Worm (Caenorhabditis elegans) whole organism, L1 larva: Measurements from ENCODE around the gene Y41D4B.15.

ENCODE experiments used
- C16A3.4 ChIP-seq: fragments of 150-350 bp; optimal IDR thresholded peaks from 2 replicates; lab custom pipeline; 2014; ENCODE audit warnings: missing biosample characterization, missing genetic modification characterization
- C34B4.2 ChIP-seq: sonication (generic microtip); optimal IDR thresholded peaks from 2 replicates; lab custom pipeline; 2017; ENCODE audit warnings: mild to moderate bottlenecking, missing genetic modification characterization, missing compliant biosample characterization
- alr-1 ChIP-seq: fragments of 200-800 bp; sonication (Bioruptor generic); optimal IDR thresholded peaks from 2 replicates; lab custom pipeline; 2018; ENCODE audit warnings: borderline replicate concordance, mild to moderate bottlenecking, missing genetic modification characterization, missing compliant biosample characterization
- aly-2 ChIP-seq: fragments of 150-350 bp; optimal IDR thresholded peaks from 2 replicates; lab custom pipeline; 2014; ENCODE audit warnings: missing biosample characterization, missing genetic modification characterization
- ama-1 ChIP-seq: fragments of 150-350 bp; optimal IDR thresholded peaks from 2 replicates; lab custom pipeline; 2014
- blmp-1 ChIP-seq: fragments of 150-350 bp; optimal IDR thresholded peaks from 2 replicates; lab custom pipeline; 2014; ENCODE audit warnings: missing biosample characterization, missing genetic modification characterization
- ceh-88 ChIP-seq: fragments of 200-800 bp; sonication (Bioruptor generic); IDR thresholded peaks from 2 replicates; pipeline ENCODE4 v1.3.6; 2022; ENCODE audit warnings: missing genetic modification characterization, missing compliant biosample characterization
- ceh-90 ChIP-seq: sonication (generic microtip); optimal IDR thresholded peaks from 2 replicates; lab custom pipeline; 2016; ENCODE audit warnings: missing genetic modification characterization, missing compliant biosample characterization
- efl-1 ChIP-seq, 4 experiments: fragments of 150-350 bp; optimal IDR thresholded peaks in 3 of 4; peaks in 1 of 4; 1 replicate in 1 of 4; 2 replicates in 3 of 4; lab custom pipeline; 2014; ENCODE audit warnings: missing biosample characterization in 2 of 4, missing genetic modification characterization in 2 of 4, missing genetic modification reagents in 2 of 4
- egl-13 ChIP-seq: sonication (generic microtip); optimal IDR thresholded peaks from 2 replicates; lab custom pipeline; 2016; ENCODE audit warnings: missing genotype, missing genetic modification reagents, missing genetic modification characterization, missing compliant biosample characterization
- elt-2 ChIP-seq: sonication (generic microtip); optimal IDR thresholded peaks from 2 replicates; lab custom pipeline; 2016; ENCODE audit warnings: missing genetic modification characterization, mild to moderate bottlenecking, inconsistent platforms, missing compliant biosample characterization, missing genetic modification reagents
- ets-5 ChIP-seq: fragments of 200-800 bp; sonication (Bioruptor generic); IDR thresholded peaks from 2 replicates; pipeline ENCODE4 v1.3.6; 2022; ENCODE audit warnings: missing genetic modification characterization, missing compliant biosample characterization
- fkh-10 ChIP-seq: sonication (generic microtip); optimal IDR thresholded peaks from 2 replicates; lab custom pipeline; 2017; ENCODE audit warnings: missing biosample characterization, missing genetic modification reagents, missing genetic modification characterization
- fkh-4 ChIP-seq: sonication (generic microtip); optimal IDR thresholded peaks from 2 replicates; lab custom pipeline; 2016; ENCODE audit warnings: missing compliant biosample characterization, missing genetic modification characterization, borderline replicate concordance
- hlh-17 ChIP-seq: fragments of 200-800 bp; sonication (Bioruptor generic); optimal IDR thresholded peaks from 2 replicates; lab custom pipeline; 2018; ENCODE audit warnings: missing genetic modification characterization, mild to moderate bottlenecking, missing compliant biosample characterization, moderate library complexity, borderline replicate concordance
- hlh-4 ChIP-seq: sonication (generic microtip); optimal IDR thresholded peaks from 2 replicates; lab custom pipeline; 2016; ENCODE audit warnings: mild to moderate bottlenecking, missing genetic modification characterization, missing compliant biosample characterization
- lin-13 ChIP-seq: fragments of 150-350 bp; optimal IDR thresholded peaks from 2 replicates; lab custom pipeline; 2014; ENCODE audit warnings: missing biosample characterization, missing genetic modification reagents, missing genetic modification characterization
- lin-14 ChIP-seq: fragments of 200-800 bp; sonication (Bioruptor generic); optimal IDR thresholded peaks from 2 replicates; lab custom pipeline; 2018; ENCODE audit warnings: mild to moderate bottlenecking, missing genetic modification characterization, moderate library complexity, missing compliant biosample characterization
- lin-15B ChIP-seq: fragments of 150-350 bp; sonication (generic microtip); optimal IDR thresholded peaks from 3 replicates; lab custom pipeline; 2014; ENCODE audit warnings: missing biosample characterization, missing genetic modification characterization
- lin-35 ChIP-seq, 2 experiments: fragments of 150-350 bp; optimal IDR thresholded peaks; 2 replicates each; lab custom pipeline; 2014; ENCODE audit warnings: missing biosample characterization in 2 of 2, missing genetic modification characterization in 2 of 2, missing genetic modification reagents in 2 of 2
- lin-39 ChIP-seq: fragments of 150-350 bp; optimal IDR thresholded peaks from 2 replicates; lab custom pipeline; 2014; ENCODE audit warnings: missing biosample characterization, missing genetic modification reagents, missing genetic modification characterization
- lsy-2 ChIP-seq, 2 experiments: fragments of 150-350 bp; optimal IDR thresholded peaks; 2 replicates each; lab custom pipeline; 2014; ENCODE audit warnings: missing biosample characterization in 2 of 2, missing genetic modification characterization in 2 of 2
- mab-9 ChIP-seq: fragments of 200-800 bp; sonication (Bioruptor generic); IDR thresholded peaks from 2 replicates; pipeline ENCODE4 v1.3.6; 2022; ENCODE audit warnings: missing genetic modification reagents, missing genetic modification characterization, missing compliant biosample characterization
- mdl-1 ChIP-seq, 2 experiments: fragments of 150-350 bp; optimal IDR thresholded peaks; 2 replicates each; lab custom pipeline; 2014 to 2017; ENCODE audit warnings: missing biosample characterization in 2 of 2, missing genetic modification characterization in 2 of 2, inconsistent platforms in 1 of 2
- nhr-11 ChIP-seq: fragments of 150-350 bp; optimal IDR thresholded peaks from 2 replicates; lab custom pipeline; 2014; ENCODE audit warnings: missing biosample characterization, missing genetic modification characterization
- nhr-12 ChIP-seq: sonication (generic microtip); optimal IDR thresholded peaks from 2 replicates; lab custom pipeline; 2017; ENCODE audit warnings: missing biosample characterization, missing genetic modification characterization
- nhr-19 ChIP-seq: fragments of 200-800 bp; sonication (Bioruptor generic); conservative IDR thresholded peaks from 2 replicates; pipeline ENCODE4 v1.3.6; 2022; ENCODE audit warnings: missing genetic modification characterization, missing compliant biosample characterization
- nhr-77 ChIP-seq: fragments of 150-350 bp; optimal IDR thresholded peaks from 2 replicates; lab custom pipeline; 2014; ENCODE audit warnings: missing biosample characterization, missing genetic modification characterization
- nhr-90 ChIP-seq: sonication (generic microtip); optimal IDR thresholded peaks from 2 replicates; lab custom pipeline; 2016; ENCODE audit warnings: mild to moderate bottlenecking, missing genetic modification characterization, missing compliant biosample characterization; ENCODE audit not compliant: poor library complexity
- pax-3 ChIP-seq: fragments of 200-800 bp; sonication (Bioruptor generic); optimal IDR thresholded peaks from 2 replicates; lab custom pipeline; 2018; ENCODE audit warnings: mild to moderate bottlenecking, missing genetic modification characterization, moderate library complexity, missing compliant biosample characterization
- skn-1 ChIP-seq: fragments of 150-350 bp; optimal IDR thresholded peaks from 2 replicates; lab custom pipeline; 2014; ENCODE audit warnings: missing biosample characterization, missing genetic modification characterization
- snpc-4 ChIP-seq: fragments of 150-350 bp; optimal IDR thresholded peaks from 2 replicates; lab custom pipeline; 2014; ENCODE audit warnings: missing biosample characterization, missing genetic modification characterization
- sup-37 ChIP-seq: fragments of 200-800 bp; sonication (Bioruptor generic); optimal IDR thresholded peaks from 2 replicates; lab custom pipeline; 2018; ENCODE audit warnings: mild to moderate bottlenecking, missing genetic modification characterization, missing compliant biosample characterization
- tbx-2 ChIP-seq: sonication (generic microtip); optimal IDR thresholded peaks from 2 replicates; lab custom pipeline; 2016; ENCODE audit warnings: missing genetic modification characterization, missing compliant biosample characterization
- unc-130 ChIP-seq: fragments of 150-350 bp; optimal IDR thresholded peaks from 2 replicates; lab custom pipeline; 2017; ENCODE audit warnings: missing biosample characterization, missing genetic modification characterization, inconsistent platforms
- unc-30 ChIP-seq: sonication (generic microtip); optimal IDR thresholded peaks from 2 replicates; lab custom pipeline; 2017; ENCODE audit warnings: missing biosample characterization, missing genetic modification characterization
- unc-62 ChIP-seq: fragments of 150-350 bp; optimal IDR thresholded peaks from 2 replicates; lab custom pipeline; 2014; ENCODE audit warnings: missing biosample characterization, missing genetic modification reagents, missing genetic modification characterization
- vab-15 ChIP-seq: sonication (generic microtip); optimal IDR thresholded peaks from 2 replicates; lab custom pipeline; 2017; ENCODE audit warnings: missing genotype, mild to moderate bottlenecking, missing genetic modification characterization, missing compliant biosample characterization
- zag-1 ChIP-seq: fragments of 150-350 bp; optimal IDR thresholded peaks from 2 replicates; lab custom pipeline; 2014; ENCODE audit warnings: missing biosample characterization, missing genetic modification characterization

Gene Y41D4B.15

DNA sequence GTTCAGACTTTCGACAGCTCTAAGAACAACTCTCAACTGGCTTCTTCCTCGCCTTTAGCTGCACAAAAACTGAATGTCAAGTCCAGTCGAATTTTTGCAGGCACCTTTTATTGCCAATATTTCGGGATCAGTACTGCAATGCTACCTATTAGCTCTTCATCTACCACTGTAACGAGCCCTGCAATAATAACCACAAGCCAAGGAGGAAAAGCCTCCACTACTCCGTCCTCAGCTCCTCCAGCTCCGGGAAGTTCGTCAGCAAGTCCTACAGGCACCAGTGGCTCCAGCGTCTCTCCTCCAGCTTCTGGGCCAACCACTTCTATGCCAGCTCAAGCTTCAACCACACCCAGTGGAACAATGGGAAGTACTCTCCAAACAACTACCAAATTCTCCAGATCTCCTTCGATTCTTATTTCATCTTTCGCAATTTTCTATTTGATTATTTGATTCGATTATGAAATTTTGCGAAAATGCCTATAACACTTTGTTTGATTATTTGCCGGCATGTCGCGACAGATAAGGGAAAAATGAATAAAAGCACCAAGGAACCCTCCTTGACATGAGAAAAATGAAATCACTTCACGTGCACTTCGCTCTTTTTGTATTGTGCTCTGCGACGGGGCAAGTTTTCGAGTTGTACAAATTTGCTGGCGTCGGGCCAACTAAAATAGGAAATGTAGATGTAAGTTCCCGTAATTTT, 8.7 kb upstream of the Y41D4B.15 start, which contains the start of gene C34H4.1:
Gene C34H4.1, plus strand, starts transcription at position 559 of the 700 bp plus-strand sequence.
- TF ChIP-seq ceh-90 (tag; lab: Kevin White, UChicago) (no peak), nhr-12 (tag; lab: Kevin White, UChicago) (no peak), unc-30 (no peak), lin-13 (GFP tag; lab: Kevin White, UChicago) (no peak), alr-1 (no peak), skn-1 (tag; lab: Kevin White, UChicago) (no peak), lin-15B (tag; lab: Kevin White, UChicago) (no peak), nhr-77 (tag; lab: Kevin White, UChicago) (no peak), C16A3.4 (tag; lab: Kevin White, UChicago) (no peak), efl-1 (optimal IDR thresholded peaks at IDR 0.05; lab: Kevin White, UChicago) (no peak), efl-1 (GFP tag; optimal IDR thresholded peaks at IDR 0.05 in 1 of 2; lab: Kevin White, UChicago) (peak in 1 of 2 experiments; percentile 58), elt-2 (tag; lab: Kevin White, UChicago) (peak; percentile 31), aly-2 (tag; lab: Kevin White, UChicago) (no peak), lin-14 (GFP tag; lab: Kevin White, UChicago) (no peak), fkh-4 (tag; lab: Kevin White, UChicago) (no peak), sup-37 (GFP tag; lab: Kevin White, UChicago) (no peak)
- TF ChIP-seq, all 84 proteins: peak for 2

- TF ChIP-seq lin-39 = no peak
- TF ChIP-seq elt-2 (tag; lab: Kevin White, UChicago) = peak; percentile 75
- TF ChIP-seq nhr-90 (tag; lab: Kevin White, UChicago) = peak; percentile 7
- TF ChIP-seq lin-35 (GFP tag; optimal IDR thresholded peaks at IDR 0.05; lab: Kevin White, UChicago) = peak in 1 of 2 experiments; percentile 1
These were observed 4.0 kb upstream of the Y41D4B.15 start, which contains the start of gene Y41D4B.17 for ce11 chrIV:1559931-1560330. Y41D4B.17 (plus strand) TSS chrIV:1560104.

ce11 chrIV:1561884-1562283, 2.0 kb upstream of the Y41D4B.15 start, which contains the start of gene hpo-6:
hpo-6 (plus strand) TSS chrIV:1562184.
- TF ChIP-seq fkh-10 (GFP tag; lab: Kevin White, UChicago) (no peak), mdl-1 (tag; optimal IDR thresholded peaks at IDR 0.05; lab: Kevin White, UChicago) (no peak), unc-130 (tag; lab: Kevin White, UChicago) (no peak), lin-35 (GFP tag; optimal IDR thresholded peaks at IDR 0.05; lab: Kevin White, UChicago) (no peak), hlh-4 (tag; lab: Kevin White, UChicago) (no peak), mab-9 (no peak), ama-1 (no peak), lin-39 (no peak), elt-2 (tag; lab: Kevin White, UChicago) (no peak), egl-13 (tag; lab: Kevin White, UChicago) (no peak), C34B4.2 (tag; lab: Kevin White, UChicago) (no peak), blmp-1 (tag; lab: Kevin White, UChicago) (no peak), alr-1 (no peak), ceh-90 (tag; lab: Kevin White, UChicago) (no peak), lsy-2 (tag; optimal IDR thresholded peaks at IDR 0.05; lab: Kevin White, UChicago) (no peak), aly-2 (tag; lab: Kevin White, UChicago) (no peak), nhr-77 (tag; lab: Kevin White, UChicago) (no peak), ets-5 (GFP tag; lab: Robert Waterston, UW) (no peak), ceh-88 (GFP tag; lab: Robert Waterston, UW) (no peak), pax-3 (tag; lab: Kevin White, UChicago) (no peak)

DNA sequence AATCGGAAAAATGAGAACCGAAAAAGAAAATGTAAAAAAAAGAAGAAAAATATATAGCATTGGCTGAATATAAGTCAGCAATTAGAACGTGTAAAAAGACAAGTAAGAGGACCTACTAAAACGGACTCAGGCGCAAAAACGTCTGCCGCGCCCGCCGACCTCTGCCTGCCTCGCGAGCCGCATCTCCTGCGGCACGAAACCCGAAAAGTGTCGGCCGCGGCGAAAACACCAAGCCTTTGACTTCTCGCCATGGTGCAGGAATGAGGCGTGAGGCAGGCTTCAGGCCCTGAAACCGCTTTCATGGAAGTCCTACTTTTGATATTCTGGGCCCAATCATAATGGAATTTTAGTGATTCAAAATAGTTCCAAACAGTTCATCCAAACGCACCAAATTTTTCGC, 1.8 kb downstream of the Y41D4B.15 start:
- no peak for TF ChIP-seq nhr-11 (tag; lab: Kevin White, UChicago)
- no peak for TF ChIP-seq hlh-17 (GFP tag; lab: Kevin White, UChicago)
- no peak for TF ChIP-seq tbx-2 (tag; lab: Kevin White, UChicago)
- no peak for TF ChIP-seq nhr-12 (tag; lab: Kevin White, UChicago)
- no peak for TF ChIP-seq zag-1 (tag; lab: Kevin White, UChicago)
- TF ChIP-seq elt-2 (tag; lab: Kevin White, UChicago) = no peak
- TF ChIP-seq aly-2 (tag; lab: Kevin White, UChicago) = no peak
- no peak for TF ChIP-seq unc-30
- TF ChIP-seq nhr-19 (GFP tag; lab: Robert Waterston, UW) = no peak
- no peak for TF ChIP-seq unc-62
- TF ChIP-seq vab-15 (tag; lab: Kevin White, UChicago) = no peak
- no peak for TF ChIP-seq snpc-4
- TF ChIP-seq C16A3.4 (tag; lab: Kevin White, UChicago) = no peak
